Fruit fly (Drosophila melanogaster): Measurements from ENCODE around the gene CG43367.

The CG43367 gene

DNA sequence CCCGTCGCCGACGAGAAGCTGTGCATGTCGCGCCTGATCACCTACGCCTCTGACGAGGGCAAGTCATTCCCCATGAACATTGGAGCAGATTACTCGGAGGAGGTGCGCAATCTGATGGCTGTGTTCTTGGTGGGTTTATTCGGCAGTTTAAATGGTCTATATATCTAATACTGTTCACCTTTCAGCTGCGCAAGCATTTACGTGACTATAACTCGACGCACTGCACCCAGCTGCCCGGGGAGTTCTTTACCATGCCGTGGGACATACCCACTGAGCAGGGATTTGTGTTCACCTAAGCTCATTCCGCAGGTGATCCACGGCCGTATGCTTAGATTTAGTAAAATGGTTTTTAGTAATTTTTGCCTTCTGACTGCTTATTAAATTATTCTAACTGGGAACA is 67.4 kb downstream of the CG43367 start:
- TF ChIP-seq insv (optimal IDR thresholded peaks at IDR 0.05) (no peak), Sin3A (optimal IDR thresholded peaks at IDR 0.05) (no peak), h (optimal IDR thresholded peaks at IDR 0.05) (no peak), Myc (optimal IDR thresholded peaks at IDR 0.05) (no peak), psq (optimal IDR thresholded peaks at IDR 0.05) (no peak), ttk (optimal IDR thresholded peaks at IDR 0.05) (no peak)

- TF ChIP-seq Myc (optimal IDR thresholded peaks at IDR 0.05): no peak
- no peak for TF ChIP-seq psq (optimal IDR thresholded peaks at IDR 0.05)
- no peak for TF ChIP-seq Sin3A (optimal IDR thresholded peaks at IDR 0.05)
- no peak for TF ChIP-seq h (optimal IDR thresholded peaks at IDR 0.05)
- no peak for TF ChIP-seq ttk (optimal IDR thresholded peaks at IDR 0.05)
- TF ChIP-seq insv (optimal IDR thresholded peaks at IDR 0.05): no peak
Observed at dm6 chr3L:4262384-4262783, 68.6 kb downstream of the CG43367 start, which contains the start of the genes CG11586 and VhaM9.7-a. Gene CG11586, minus strand, starts transcription at chr3L:4262470. Gene VhaM9.7-a, plus strand, starts transcription at chr3L:4262705.

DNA sequence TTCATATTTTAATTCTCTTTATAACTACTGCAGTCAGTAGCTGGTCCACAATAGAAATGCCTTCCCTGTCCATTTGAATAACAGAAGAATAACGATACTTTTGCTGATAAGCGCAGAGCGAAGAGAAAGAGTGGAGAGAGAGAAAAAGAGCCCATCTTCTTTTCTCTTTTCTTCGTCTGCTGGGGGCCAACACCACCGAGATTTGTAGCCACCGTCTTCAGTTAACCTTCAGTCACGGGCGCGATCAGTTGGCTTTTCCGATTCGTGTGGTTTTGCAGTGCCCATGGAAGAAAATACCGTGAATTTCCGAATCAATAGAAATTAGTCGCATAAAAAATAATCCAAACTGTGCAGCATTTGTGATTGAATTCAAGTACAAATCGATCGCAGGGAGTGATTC is 69.7 kb downstream of the CG43367 start, which contains the start of gene CG1273:
Gene CG1273, plus strand, starts transcription at position 218 of the 400 bp plus-strand sequence.
- TF ChIP-seq insv (optimal IDR thresholded peaks at IDR 0.05): no peak
- TF ChIP-seq ttk (optimal IDR thresholded peaks at IDR 0.05): no peak
- TF ChIP-seq psq (optimal IDR thresholded peaks at IDR 0.05): no peak
- no peak for TF ChIP-seq Myc (optimal IDR thresholded peaks at IDR 0.05)
- no peak for TF ChIP-seq Sin3A (optimal IDR thresholded peaks at IDR 0.05)
- no peak for TF ChIP-seq h (optimal IDR thresholded peaks at IDR 0.05)

DNA sequence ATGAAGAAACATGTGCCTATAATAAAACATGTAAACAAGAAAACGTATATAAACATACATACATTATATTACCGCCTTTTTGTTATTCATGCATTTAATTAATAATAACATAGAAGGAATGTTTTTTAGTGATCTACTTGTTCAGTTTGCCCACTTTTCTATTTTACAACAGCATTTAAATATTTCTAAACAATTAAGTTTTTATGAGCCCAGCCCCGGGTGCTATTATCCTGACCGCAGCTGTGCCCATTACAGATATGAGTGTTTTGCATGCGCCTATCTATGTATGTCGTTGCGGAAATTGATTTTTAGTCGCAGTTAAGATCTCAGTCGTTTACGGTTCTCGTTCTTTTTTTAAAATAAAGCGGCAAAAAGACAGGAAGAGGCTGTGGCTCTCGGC is 71.2 kb downstream of the CG43367 start:
- no peak for TF ChIP-seq psq (optimal IDR thresholded peaks at IDR 0.05)
- no peak for TF ChIP-seq Myc (optimal IDR thresholded peaks at IDR 0.05)

dm6 chr3L:4265836-4266235 is 72.0 kb downstream of the CG43367 start:
- TF ChIP-seq insv (optimal IDR thresholded peaks at IDR 0.05): no peak
- no peak for TF ChIP-seq Myc (optimal IDR thresholded peaks at IDR 0.05)
- no peak for TF ChIP-seq Sin3A (optimal IDR thresholded peaks at IDR 0.05)
- TF ChIP-seq psq (optimal IDR thresholded peaks at IDR 0.05): no peak
- TF ChIP-seq ttk (optimal IDR thresholded peaks at IDR 0.05): no peak
- no peak for TF ChIP-seq h (optimal IDR thresholded peaks at IDR 0.05)

dm6 chr3L:4267403-4267802 is 73.6 kb downstream of the CG43367 start, which contains the start of gene CG33764:
Gene CG33764, minus strand, starts transcription at chr3L:4267503.
- TF ChIP-seq insv (optimal IDR thresholded peaks at IDR 0.05) (no peak), Myc (optimal IDR thresholded peaks at IDR 0.05) (no peak), psq (optimal IDR thresholded peaks at IDR 0.05) (no peak), Sin3A (optimal IDR thresholded peaks at IDR 0.05) (no peak), h (optimal IDR thresholded peaks at IDR 0.05) (no peak), ttk (optimal IDR thresholded peaks at IDR 0.05) (no peak)

dm6 chr3L:4269208-4269607 is 75.4 kb downstream of the CG43367 start:
- TF ChIP-seq h (optimal IDR thresholded peaks at IDR 0.05) (no peak), insv (optimal IDR thresholded peaks at IDR 0.05) (no peak), psq (optimal IDR thresholded peaks at IDR 0.05) (no peak), ttk (optimal IDR thresholded peaks at IDR 0.05) (no peak), Myc (optimal IDR thresholded peaks at IDR 0.05) (no peak)

dm6 chr3L:4269920-4270319 is 76.1 kb downstream of the CG43367 start:
- TF ChIP-seq psq (optimal IDR thresholded peaks at IDR 0.05): no peak
- no peak for TF ChIP-seq h (optimal IDR thresholded peaks at IDR 0.05)
- TF ChIP-seq Myc (optimal IDR thresholded peaks at IDR 0.05): no peak

- TF ChIP-seq psq (optimal IDR thresholded peaks at IDR 0.05) (no peak), insv (optimal IDR thresholded peaks at IDR 0.05) (no peak), ttk (optimal IDR thresholded peaks at IDR 0.05) (no peak), h (optimal IDR thresholded peaks at IDR 0.05) (no peak), Myc (optimal IDR thresholded peaks at IDR 0.05) (no peak), Sin3A (optimal IDR thresholded peaks at IDR 0.05) (no peak)
Observed at dm6 chr3L:4270949-4271827, 77.4 kb downstream of the CG43367 start.

dm6 chr3L:4272167-4272773 is 78.5 kb downstream of the CG43367 start:
- TF ChIP-seq psq (optimal IDR thresholded peaks at IDR 0.05) (no peak), Myc (optimal IDR thresholded peaks at IDR 0.05) (no peak), insv (optimal IDR thresholded peaks at IDR 0.05) (no peak), Sin3A (optimal IDR thresholded peaks at IDR 0.05) (no peak), h (optimal IDR thresholded peaks at IDR 0.05) (no peak), ttk (optimal IDR thresholded peaks at IDR 0.05) (no peak)
